Fruit fly (Drosophila melanogaster) whole organism, embryonic: ENCODE measurements around the gene CG5608.

ENCODE experiments used
- Adf1 ChIP-seq: fragments of 200-800 bp; sonication (Bioruptor generic); IDR thresholded peaks from 2 replicates; pipeline ENCODE4 v1.3.6; 2022; ENCODE audit warnings: missing biosample characterization, missing genetic modification characterization
- Bgb ChIP-seq: fragments of 200-800 bp; sonication (Bioruptor generic); IDR thresholded peaks from 2 replicates; pipeline ENCODE4 v1.3.6; 2022; ENCODE audit warnings: missing biosample characterization, missing genetic modification characterization; ENCODE audit not compliant: partially characterized antibody
- Blimp-1 ChIP-seq: fragments of 200-800 bp; sonication (Bioruptor generic); optimal IDR thresholded peaks from 3 replicates; lab custom pipeline; 2018; ENCODE audit warnings: missing biosample characterization, missing genetic modification characterization, mild to moderate bottlenecking, moderate library complexity, missing genetic modification reagents
- CG10209 ChIP-seq: fragments of 200-800 bp; sonication (Bioruptor generic); optimal IDR thresholded peaks from 3 replicates; lab custom pipeline; 2017; ENCODE audit warnings: missing biosample characterization, mild to moderate bottlenecking, missing genetic modification characterization, missing genetic modification reagents
- CG10543 ChIP-seq: fragments of 200-800 bp; sonication (Bioruptor generic); optimal IDR thresholded peaks from 3 replicates; lab custom pipeline; 2017; ENCODE audit warnings: missing biosample characterization, mild to moderate bottlenecking, missing genetic modification characterization, moderate library complexity
- CG12236 ChIP-seq: fragments of 200-800 bp; sonication (Bioruptor generic); optimal IDR thresholded peaks from 2 replicates; lab custom pipeline; 2016; ENCODE audit warnings: missing biosample characterization, missing genetic modification characterization
- CG12769 ChIP-seq: fragments of 200-800 bp; sonication (Bioruptor generic); optimal IDR thresholded peaks from 2 replicates; lab custom pipeline; 2019; ENCODE audit warnings: missing biosample characterization, mild to moderate bottlenecking, missing genetic modification characterization, moderate library complexity
- CG14860 ChIP-seq: fragments of 200-800 bp; sonication (Bioruptor generic); IDR thresholded peaks from 3 replicates; pipeline ENCODE4 v1.3.6; 2022; ENCODE audit warnings: missing biosample characterization, missing genetic modification characterization; ENCODE audit not compliant: partially characterized antibody
- CG15011 ChIP-seq: fragments of 200-800 bp; sonication (Bioruptor generic); optimal IDR thresholded peaks from 3 replicates; lab custom pipeline; 2018; ENCODE audit warnings: missing biosample characterization, mild to moderate bottlenecking, missing genetic modification characterization
- CG17912 ChIP-seq: fragments of 200-800 bp; sonication (Bioruptor generic); optimal IDR thresholded peaks from 2 replicates; lab custom pipeline; 2018; ENCODE audit warnings: missing biosample characterization, mild to moderate bottlenecking, missing genetic modification characterization
- CG30431 ChIP-seq: fragments of 200-800 bp; sonication (Bioruptor generic); optimal IDR thresholded peaks from 2 replicates; lab custom pipeline; 2017; ENCODE audit warnings: missing biosample characterization, missing genetic modification characterization
- CG33213 ChIP-seq: fragments of 200-800 bp; sonication (Bioruptor generic); optimal IDR thresholded peaks from 3 replicates; lab custom pipeline; 2016; ENCODE audit warnings: missing biosample characterization, missing genetic modification characterization
- CG42726 ChIP-seq: fragments of 200-800 bp; sonication (Bioruptor generic); IDR thresholded peaks from 2 replicates; pipeline ENCODE4 v1.3.6; 2022; ENCODE audit warnings: missing biosample characterization, missing genetic modification characterization; ENCODE audit not compliant: partially characterized antibody
- CG4424 ChIP-seq: fragments of 200-800 bp; sonication (Bioruptor generic); optimal IDR thresholded peaks from 3 replicates; lab custom pipeline; 2016; ENCODE audit warnings: missing biosample characterization, missing genetic modification characterization
- CG5180 ChIP-seq: fragments of 200-800 bp; sonication (Bioruptor generic); optimal IDR thresholded peaks from 3 replicates; lab custom pipeline; 2017; ENCODE audit warnings: missing biosample characterization, missing genetic modification characterization, mild to moderate bottlenecking, moderate library complexity, missing genetic modification reagents
- CG8359 ChIP-seq: fragments of 200-800 bp; sonication (Bioruptor generic); optimal IDR thresholded peaks from 2 replicates; lab custom pipeline; 2017; ENCODE audit warnings: missing biosample characterization, mild to moderate bottlenecking, missing genetic modification characterization, borderline replicate concordance
- CG8478 ChIP-seq: fragments of >200 bp; optimal IDR thresholded peaks from 2 replicates; lab custom pipeline; 2018
- CG9727 ChIP-seq: fragments of 200-800 bp; sonication (Bioruptor generic); optimal IDR thresholded peaks from 3 replicates; lab custom pipeline; 2017; ENCODE audit warnings: missing biosample characterization, mild to moderate bottlenecking, missing genetic modification characterization
- Dref ChIP-seq: fragments of 200-800 bp; sonication (Bioruptor generic); IDR thresholded peaks from 2 replicates; pipeline ENCODE4 v1.3.6; 2022; ENCODE audit warnings: missing biosample characterization, missing genetic modification characterization
- Eip74EF ChIP-seq, 2 experiments: fragments of 200-800 bp in 1 of 2; fragments of >200 bp in 1 of 2; sonication (Bioruptor generic) in 1 of 2; optimal IDR thresholded peaks; 2 replicates each; lab custom pipeline; 2017 to 2019; ENCODE audit warnings: missing biosample characterization in 2 of 2, missing genetic modification characterization in 2 of 2, mild to moderate bottlenecking in 1 of 2, moderate library complexity in 1 of 2
- Gug ChIP-seq: fragments of 200-800 bp; sonication (Bioruptor generic); IDR thresholded peaks from 4 replicates; pipeline ENCODE4 v1.3.6; 2022; ENCODE audit warnings: missing biosample characterization, missing genetic modification characterization
- HLH54F ChIP-seq: fragments of 200-800 bp; sonication (Bioruptor generic); optimal IDR thresholded peaks from 3 replicates; lab custom pipeline; 2016; ENCODE audit warnings: missing biosample characterization, missing genetic modification characterization
- Jarid2 ChIP-seq: fragments of 200-800 bp; sonication (Bioruptor generic); optimal IDR thresholded peaks from 3 replicates; lab custom pipeline; 2017; ENCODE audit warnings: mild to moderate bottlenecking, missing biosample characterization, missing genetic modification reagents, missing genetic modification characterization
- MBD-R2 ChIP-seq: fragments of 200-800 bp; sonication (Bioruptor generic); IDR thresholded peaks from 2 replicates; pipeline ENCODE4 v1.3.6; 2022; ENCODE audit warnings: missing biosample characterization, missing genetic modification characterization
- NC2β ChIP-seq: fragments of 200-800 bp; sonication (Bioruptor generic); optimal IDR thresholded peaks from 2 replicates; lab custom pipeline; 2016; ENCODE audit warnings: missing biosample characterization, missing genetic modification characterization
- Nf-YA ChIP-seq: fragments of 200-800 bp; sonication (Bioruptor generic); IDR thresholded peaks from 2 replicates; pipeline ENCODE4 v1.3.6; 2022; ENCODE audit warnings: missing biosample characterization, missing genetic modification characterization
- NfI ChIP-seq: fragments of 200-800 bp; sonication (Bioruptor generic); optimal IDR thresholded peaks from 3 replicates; lab custom pipeline; 2018; ENCODE audit warnings: missing biosample characterization, mild to moderate bottlenecking, missing genetic modification characterization, moderate library complexity
- Oaz ChIP-seq: fragments of 200-800 bp; sonication (Bioruptor generic); IDR thresholded peaks from 2 replicates; pipeline ENCODE4 v1.3.6; 2022; ENCODE audit warnings: missing biosample characterization, missing genetic modification characterization
- Oli ChIP-seq: fragments of 200-800 bp; sonication (Bioruptor generic); optimal IDR thresholded peaks from 2 replicates; lab custom pipeline; 2018; ENCODE audit warnings: missing biosample characterization, mild to moderate bottlenecking, missing genetic modification characterization, moderate library complexity
- Ptx1 ChIP-seq: fragments of 200-800 bp; sonication (Bioruptor generic); IDR thresholded peaks from 2 replicates; pipeline ENCODE4 v1.3.6; 2022; ENCODE audit warnings: missing biosample characterization, missing genetic modification characterization
- Xbp1 ChIP-seq: fragments of 200-800 bp; sonication (Bioruptor generic); optimal IDR thresholded peaks from 3 replicates; lab custom pipeline; 2016; ENCODE audit warnings: missing biosample characterization, mild to moderate bottlenecking, missing genetic modification characterization
- abd-A ChIP-seq: fragments of 200-800 bp; sonication (Bioruptor generic); optimal IDR thresholded peaks from 3 replicates; lab custom pipeline; 2019; ENCODE audit warnings: missing biosample characterization, mild to moderate bottlenecking, missing genetic modification characterization, moderate library complexity
- bab2 ChIP-seq: fragments of 200-800 bp; sonication (Bioruptor generic); optimal IDR thresholded peaks from 2 replicates; lab custom pipeline; 2016; ENCODE audit warnings: missing biosample characterization, missing genetic modification characterization
- cad ChIP-seq: fragments of >200 bp; optimal IDR thresholded peaks from 2 replicates; lab custom pipeline; 2017; ENCODE audit warnings: missing biosample characterization, missing genetic modification characterization
- chinmo ChIP-seq: fragments of 200-800 bp; sonication (Bioruptor generic); IDR thresholded peaks from 4 replicates; pipeline ENCODE4 v1.3.6; 2022; ENCODE audit warnings: missing biosample characterization, missing genetic modification characterization; ENCODE audit not compliant: partially characterized antibody
- dati ChIP-seq: fragments of 200-800 bp; sonication (Bioruptor generic); IDR thresholded peaks from 2 replicates; pipeline ENCODE4 v1.3.6; 2022; ENCODE audit warnings: missing biosample characterization, missing genetic modification characterization
- dmrt99B ChIP-seq: fragments of 200-800 bp; sonication (Bioruptor generic); optimal IDR thresholded peaks from 2 replicates; lab custom pipeline; 2018; ENCODE audit warnings: missing biosample characterization, mild to moderate bottlenecking, missing genetic modification characterization, moderate library complexity
- en ChIP-seq: fragments of 200-800 bp; sonication (Bioruptor generic); optimal IDR thresholded peaks from 2 replicates; lab custom pipeline; 2016; ENCODE audit warnings: missing biosample characterization, missing genetic modification characterization
- fd96Cb ChIP-seq: fragments of 200-800 bp; sonication (Bioruptor generic); optimal IDR thresholded peaks from 2 replicates; lab custom pipeline; 2018; ENCODE audit warnings: missing biosample characterization, mild to moderate bottlenecking, missing genetic modification characterization, moderate library complexity
- fru ChIP-seq: fragments of >200 bp; optimal IDR thresholded peaks from 2 replicates; lab custom pipeline; 2017
- gem ChIP-seq: fragments of 200-800 bp; sonication (Bioruptor generic); optimal IDR thresholded peaks from 2 replicates; lab custom pipeline; 2019; ENCODE audit warnings: missing biosample characterization, mild to moderate bottlenecking, missing genetic modification characterization, moderate library complexity
- gsb-n ChIP-seq: fragments of 200-800 bp; sonication (Bioruptor generic); optimal IDR thresholded peaks from 3 replicates; lab custom pipeline; 2018; ENCODE audit warnings: missing biosample characterization, mild to moderate bottlenecking, missing genetic modification characterization
- h ChIP-seq: fragments of >200 bp; optimal IDR thresholded peaks from 2 replicates; lab custom pipeline; 2017
- hb ChIP-seq: fragments of 200-800 bp; sonication (Bioruptor generic); IDR thresholded peaks from 3 replicates; pipeline ENCODE4 v1.3.6; 2022; ENCODE audit warnings: missing biosample characterization, missing genetic modification characterization; ENCODE audit not compliant: partially characterized antibody
- pan ChIP-seq, 4 experiments: fragments of >200 bp in 3 of 4; fragments of 200-800 bp in 1 of 4; sonication (Bioruptor generic) in 1 of 4; optimal IDR thresholded peaks in 3 of 4; IDR thresholded peaks in 1 of 4; 2 replicates each; pipeline versions ENCODE4 v1.3.6 to Lab custom; 2017 to 2022; ENCODE audit warnings: missing biosample characterization in 2 of 4, missing genetic modification characterization in 2 of 4, mixed read lengths in 1 of 4
- peb ChIP-seq: fragments of 200-800 bp; sonication (Bioruptor generic); IDR thresholded peaks from 2 replicates; pipeline ENCODE4 v1.3.6; 2022; ENCODE audit warnings: missing biosample characterization, missing genetic modification characterization
- salm ChIP-seq: fragments of 200-800 bp; sonication (Bioruptor generic); optimal IDR thresholded peaks from 2 replicates; lab custom pipeline; 2018; ENCODE audit warnings: missing biosample characterization, mild to moderate bottlenecking, missing genetic modification characterization
- sim ChIP-seq: fragments of 200-800 bp; sonication (Bioruptor generic); IDR thresholded peaks from 2 replicates; pipeline ENCODE4 v1.3.6; 2022; ENCODE audit warnings: missing biosample characterization, missing genetic modification characterization
- trem ChIP-seq: fragments of 200-800 bp; optimal IDR thresholded peaks from 3 replicates; lab custom pipeline; 2019; ENCODE audit warnings: missing biosample characterization, mild to moderate bottlenecking, missing genetic modification characterization, moderate library complexity
- vnd ChIP-seq: fragments of 200-800 bp; sonication (Bioruptor generic); IDR thresholded peaks from 3 replicates; pipeline ENCODE4 v1.3.6; 2022; ENCODE audit warnings: missing biosample characterization, missing genetic modification characterization; ENCODE audit not compliant: partially characterized antibody
- zf30C ChIP-seq: fragments of 200-800 bp; sonication (Bioruptor generic); optimal IDR thresholded peaks from 3 replicates; lab custom pipeline; 2018; ENCODE audit warnings: missing biosample characterization, mild to moderate bottlenecking, missing genetic modification characterization

CG5608 gene

dm6 chr3R:12433764-12434163 is 31.3 kb downstream of the CG5608 start, which contains the start of the genes Aos1 and Srlp (continued):
- TF ChIP-seq Xbp1 (GFP tag; lab: Kevin White, UChicago) (peak; percentile 69), Eip74EF (GFP tag; optimal IDR thresholded peaks at IDR 0.05; lab: Kevin White, UChicago) (no peak), CG12236 (GFP tag; lab: Kevin White, UChicago) (no peak), cad (GFP tag; lab: Kevin White, UChicago) (no peak), gsb-n (tag; lab: Kevin White, UChicago) (no peak), salm (no peak), NfI (peak; percentile 46), CG42726 (GFP tag; lab: Robert Waterston, UW) (no peak), Nf-YA (no peak), h (lab: Kevin White, UChicago) (no peak), CG12769 (tag; lab: Kevin White, UChicago) (no peak), CG4424 (GFP tag; lab: Kevin White, UChicago) (no peak), peb (no peak), CG30431 (GFP tag; lab: Kevin White, UChicago) (no peak), abd-A (no peak), gem (no peak), Blimp-1 (GFP tag; lab: Kevin White, UChicago) (no peak), pan (optimal IDR thresholded peaks at IDR 0.05; lab: Kevin White, UChicago) (no peak), pan (GFP tag; optimal IDR thresholded peaks at IDR 0.05 in 1 of 2, IDR thresholded peaks at IDR 0.05 in 1 of 2) (no peak), Ptx1 (GFP tag; lab: Robert Waterston, UW) (peak; percentile 46), sim (GFP tag; lab: Robert Waterston, UW) (no peak), CG15011 (GFP tag; lab: Kevin White, UChicago) (no peak), Adf1 (GFP tag; lab: Robert Waterston, UW) (no peak), CG10543 (peak; percentile 41), NC2β (GFP tag; lab: Kevin White, UChicago) (no peak), Oli (no peak), fru (no peak), dmrt99B (tag; lab: Kevin White, UChicago) (no peak), vnd (GFP tag; lab: Robert Waterston, UW) (no peak), dati (GFP tag; lab: Robert Waterston, UW) (no peak), trem (tag; lab: Kevin White, UChicago) (peak; percentile 99), CG8359 (GFP tag; lab: Kevin White, UChicago) (no peak), MBD-R2 (GFP tag; lab: Robert Waterston, UW) (peak; percentile 69), Gug (GFP tag; lab: Robert Waterston, UW) (peak; percentile 1; the same call in 1 of the 4 replicates), zf30C (GFP tag; lab: Kevin White, UChicago) (no peak), HLH54F (GFP tag; lab: Kevin White, UChicago) (no peak), Bgb (no peak), CG14860 (GFP tag; lab: Robert Waterston, UW) (no peak), en (GFP tag; lab: Kevin White, UChicago) (no peak), Jarid2 (no peak), hb (GFP tag; lab: Robert Waterston, UW) (no peak), CG8478 (lab: Kevin White, UChicago) (no peak), Dref (no peak), CG33213 (GFP tag; lab: Kevin White, UChicago) (no peak), Oaz (GFP tag; lab: Robert Waterston, UW) (no peak), chinmo (0 out of 4 replicates have a peak, but pooled peaks have one; percentile 38), CG10209 (GFP tag; lab: Kevin White, UChicago) (peak; percentile 34), CG5180 (GFP tag; lab: Kevin White, UChicago) (no peak), bab2 (GFP tag; lab: Kevin White, UChicago) (no peak), CG9727 (GFP tag; lab: Kevin White, UChicago) (peak; percentile 24), CG17912 (GFP tag; lab: Kevin White, UChicago) (peak; percentile 3), fd96Cb (tag; lab: Kevin White, UChicago) (peak; percentile 23)
